Fruit fly (Drosophila melanogaster) whole organism, adult: ENCODE data around the gene Galt.

ENCODE experiments used
- CG11617 ChIP-seq: fragments of 200-800 bp; sonication (Bioruptor generic); optimal IDR thresholded peaks from 2 replicates; lab custom pipeline; 2017; ENCODE audit warnings: mild to moderate bottlenecking, missing biosample characterization, missing genetic modification reagents, missing genetic modification characterization
- CG12768 ChIP-seq: fragments of 200-800 bp; sonication (Bioruptor generic); optimal IDR thresholded peaks from 2 replicates; lab custom pipeline; 2017; ENCODE audit warnings: missing biosample characterization, missing genetic modification characterization, mild to moderate bottlenecking, moderate library complexity, missing genetic modification reagents
- CG14711 ChIP-seq: fragments of 200-800 bp; sonication (Bioruptor generic); optimal IDR thresholded peaks from 2 replicates; lab custom pipeline; 2018; ENCODE audit warnings: missing biosample characterization, mild to moderate bottlenecking, missing genetic modification characterization, moderate library complexity
- CG1620 ChIP-seq: fragments of 200-800 bp; sonication (Bioruptor generic); optimal IDR thresholded peaks from 2 replicates; lab custom pipeline; 2016; ENCODE audit warnings: missing biosample characterization, missing genetic modification characterization
- CG33017 ChIP-seq: fragments of 200-800 bp; sonication (Bioruptor generic); optimal IDR thresholded peaks from 2 replicates; lab custom pipeline; 2018; ENCODE audit warnings: missing biosample characterization, mild to moderate bottlenecking, missing genetic modification characterization, moderate library complexity
- CG7045 ChIP-seq: fragments of 200-800 bp; sonication (Bioruptor generic); optimal IDR thresholded peaks from 2 replicates; lab custom pipeline; 2017; ENCODE audit warnings: missing biosample characterization, mild to moderate bottlenecking, missing genetic modification characterization
- CG7101 ChIP-seq: fragments of 200-800 bp; sonication (Bioruptor generic); optimal IDR thresholded peaks from 2 replicates; lab custom pipeline; 2018; ENCODE audit warnings: missing biosample characterization, mild to moderate bottlenecking, missing genetic modification characterization, moderate library complexity
- Clk ChIP-seq: fragments of 200-800 bp; sonication (Bioruptor generic); optimal IDR thresholded peaks from 2 replicates; lab custom pipeline; 2017; ENCODE audit warnings: missing biosample characterization, missing genetic modification characterization
- Crg-1 ChIP-seq: fragments of 200-800 bp; sonication (Bioruptor generic); optimal IDR thresholded peaks from 2 replicates; lab custom pipeline; 2016; ENCODE audit warnings: missing biosample characterization, missing genetic modification characterization
- Hr96 ChIP-seq: fragments of 200-800 bp; sonication (Bioruptor generic); optimal IDR thresholded peaks from 2 replicates; lab custom pipeline; 2016; ENCODE audit warnings: missing biosample characterization, missing genetic modification characterization
- Mnt ChIP-seq: fragments of 200-800 bp; sonication (Bioruptor generic); optimal IDR thresholded peaks from 2 replicates; lab custom pipeline; 2016; ENCODE audit warnings: missing biosample characterization, mild to moderate bottlenecking, missing genetic modification characterization
- bab1 ChIP-seq: fragments of 200-800 bp; sonication (Bioruptor generic); optimal IDR thresholded peaks from 3 replicates; lab custom pipeline; 2019; ENCODE audit warnings: missing biosample characterization, mild to moderate bottlenecking, missing genetic modification characterization, moderate library complexity
- cic ChIP-seq: fragments of 200-800 bp; sonication (Bioruptor generic); optimal IDR thresholded peaks from 2 replicates; lab custom pipeline; 2017; ENCODE audit warnings: missing biosample characterization, mild to moderate bottlenecking, missing genetic modification characterization, moderate library complexity
- cnc ChIP-seq, 2 experiments: fragments of >200 bp; optimal IDR thresholded peaks; 2 replicates each; lab custom pipeline; 2017
- kay ChIP-seq: fragments of 200-800 bp; sonication (Bioruptor generic); peaks from one replicate; lab custom pipeline; 2016; ENCODE audit warnings: missing biosample characterization, missing genetic modification characterization, borderline replicate concordance
- ovo ChIP-seq: fragments of 200-800 bp; sonication (Bioruptor generic); optimal IDR thresholded peaks from 2 replicates; lab custom pipeline; 2016; ENCODE audit warnings: missing biosample characterization, missing genetic modification characterization
- pad ChIP-seq: fragments of 200-800 bp; sonication (Bioruptor generic); optimal IDR thresholded peaks from 3 replicates; lab custom pipeline; 2017; ENCODE audit warnings: missing biosample characterization, missing genetic modification characterization, mild to moderate bottlenecking, moderate library complexity, missing genetic modification reagents
- tj ChIP-seq: fragments of 200-800 bp; sonication (Bioruptor generic); optimal IDR thresholded peaks from 3 replicates; lab custom pipeline; 2017; ENCODE audit warnings: missing biosample characterization, mild to moderate bottlenecking, missing genetic modification characterization, moderate library complexity
- toe ChIP-seq: fragments of 200-800 bp; sonication (Bioruptor generic); optimal IDR thresholded peaks from 2 replicates; lab custom pipeline; 2016; ENCODE audit warnings: missing biosample characterization, missing genetic modification characterization

The Galt gene

dm6 chr2L:6622031-6622430 lies 45.8 kb downstream of the Galt start:
- no peak for TF ChIP-seq CG1620 (GFP tag; lab: Kevin White, UChicago)
- peak; percentile 99 for TF ChIP-seq tj
- TF ChIP-seq CG11617 = no peak
- no peak for TF ChIP-seq cnc (optimal IDR thresholded peaks at IDR 0.05; lab: Kevin White, UChicago)
- TF ChIP-seq toe (GFP tag; lab: Kevin White, UChicago) = no peak

- no peak for TF ChIP-seq CG11617
- TF ChIP-seq Hr96 (GFP tag; lab: Kevin White, UChicago) = no peak
- no peak for TF ChIP-seq toe (GFP tag; lab: Kevin White, UChicago)
- TF ChIP-seq kay (GFP tag; lab: Kevin White, UChicago) = no peak
- TF ChIP-seq CG33017 = no peak
- no peak for TF ChIP-seq CG14711 (tag; lab: Kevin White, UChicago)
- TF ChIP-seq bab1 (GFP tag; lab: Kevin White, UChicago) = no peak
- TF ChIP-seq ovo (GFP tag; lab: Kevin White, UChicago) = no peak
- TF ChIP-seq Clk (GFP tag; lab: Kevin White, UChicago) = no peak
- no peak for TF ChIP-seq CG12768 (GFP tag; lab: Kevin White, UChicago)
- no peak for TF ChIP-seq CG1620 (GFP tag; lab: Kevin White, UChicago)
- no peak for TF ChIP-seq Crg-1 (GFP tag; lab: Kevin White, UChicago)
- no peak for TF ChIP-seq cnc (optimal IDR thresholded peaks at IDR 0.05; lab: Kevin White, UChicago)
- no peak for TF ChIP-seq CG7045 (GFP tag; lab: Kevin White, UChicago)
- no peak for TF ChIP-seq Mnt
- TF ChIP-seq cic (GFP tag; lab: Kevin White, UChicago) = no peak
- TF ChIP-seq CG7101 (tag; lab: Kevin White, UChicago) = no peak
- TF ChIP-seq pad (GFP tag; lab: Kevin White, UChicago) = no peak
- no peak for TF ChIP-seq tj
Observed at dm6 chr2L:6621600-6621999, 46.2 kb downstream of the Galt start, which contains the start of gene DIP-iota. TSS of gene DIP-iota (minus strand) at chr2L:6621700.
